Worm (Caenorhabditis elegans) whole organism, midembryonic: Measurements from ENCODE around the gene Y48B6A.10.

Source experiments
- T22C8.4 ChIP-seq: fragments of 200-800 bp; sonication (Bioruptor generic); IDR thresholded peaks from 2 replicates; pipeline ENCODE4 v1.3.6; 2022; ENCODE audit warnings: missing genetic modification characterization, missing compliant biosample characterization
- cog-1 ChIP-seq: sonication (generic microtip); optimal IDR thresholded peaks from 2 replicates; lab custom pipeline; 2016; ENCODE audit warnings: missing genetic modification characterization, missing compliant biosample characterization
- flt-1 ChIP-seq: fragments of 200-800 bp; sonication (Bioruptor generic); IDR thresholded peaks from 2 replicates; pipeline ENCODE4 v1.3.6; 2022; ENCODE audit warnings: missing genetic modification characterization, missing compliant biosample characterization
- med-1 ChIP-seq: sonication (generic microtip); optimal IDR thresholded peaks from 2 replicates; lab custom pipeline; 2017; ENCODE audit warnings: missing genetic modification characterization, mild to moderate bottlenecking, missing compliant biosample characterization, antibody characterized with exemption, missing genetic modification reagents; ENCODE audit not compliant: insufficient read depth
- ref-1 ChIP-seq: fragments of 200-800 bp; sonication (Bioruptor generic); conservative IDR thresholded peaks from 2 replicates; pipeline ENCODE4 v1.3.6; 2022; ENCODE audit warnings: missing genetic modification reagents, missing genetic modification characterization, missing compliant biosample characterization
- tab-1 ChIP-seq: fragments of 200-800 bp; sonication (Bioruptor generic); IDR thresholded peaks from 2 replicates; pipeline ENCODE4 v1.3.6; 2022; ENCODE audit warnings: missing genetic modification characterization, missing compliant biosample characterization
- ztf-23 ChIP-seq: fragments of 200-800 bp; sonication (Bioruptor generic); IDR thresholded peaks from 2 replicates; pipeline ENCODE4 v1.3.6; 2022; ENCODE audit warnings: missing genetic modification reagents, missing genetic modification characterization, missing compliant biosample characterization

DNA sequence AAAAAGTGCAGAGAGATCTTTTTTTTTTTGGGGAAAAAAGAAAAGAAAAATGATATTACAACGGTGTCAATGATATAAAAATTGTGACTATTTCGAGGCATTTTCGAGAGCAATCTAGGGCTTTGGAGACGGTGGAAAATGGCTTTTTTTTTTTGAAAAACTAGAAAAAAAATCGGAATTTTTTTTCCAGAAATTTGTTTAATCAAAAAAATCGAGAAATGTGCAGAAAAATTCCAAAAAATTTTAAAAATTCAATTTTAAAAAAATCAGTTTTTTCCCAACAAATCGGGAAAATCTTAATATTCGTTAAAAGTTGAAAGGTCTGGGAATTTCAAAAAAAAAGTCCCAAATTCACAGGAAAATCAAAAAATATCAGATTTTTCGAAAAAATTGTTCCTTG, 42.6 kb downstream of the Y48B6A.10 start, which contains the start of gene Y54G11A.19:
- TF ChIP-seq flt-1 = no peak
- TF ChIP-seq cog-1 (tag; lab: Kevin White, UChicago) = no peak
- TF ChIP-seq tab-1 (GFP tag; lab: Robert Waterston, UW) = no peak
- TF ChIP-seq ref-1 (GFP tag; lab: Robert Waterston, UW) = no peak
- no peak for TF ChIP-seq med-1 (GFP tag; lab: Kevin White, UChicago)
- no peak for TF ChIP-seq T22C8.4
- TF ChIP-seq ztf-23 (GFP tag; lab: Robert Waterston, UW) = no peak
